Fruit fly (Drosophila melanogaster) whole organism, embryonic: ENCODE data around the gene Ada1-1.

Experiments used
- CG32532 ChIP-seq: fragments of 200-800 bp; sonication (Bioruptor generic); IDR thresholded peaks from 2 replicates; pipeline ENCODE4 v1.3.6; 2022; ENCODE audit warnings: missing biosample characterization, missing genetic modification characterization
- CG5245 ChIP-seq: fragments of 200-800 bp; sonication (Bioruptor generic); optimal IDR thresholded peaks from 3 replicates; lab custom pipeline; 2016; ENCODE audit warnings: missing biosample characterization, missing genetic modification characterization
- CG6791 ChIP-seq: fragments of 200-800 bp; sonication (Bioruptor generic); IDR thresholded peaks from 3 replicates; pipeline ENCODE4 v1.3.6; 2022; ENCODE audit warnings: missing biosample characterization, missing genetic modification characterization; ENCODE audit not compliant: partially characterized antibody
- CrebB ChIP-seq: fragments of 200-800 bp; sonication (Bioruptor generic); optimal IDR thresholded peaks from 3 replicates; lab custom pipeline; 2018; ENCODE audit warnings: missing biosample characterization, mild to moderate bottlenecking, missing genetic modification characterization
- Dfd ChIP-seq, 2 experiments: fragments of >200 bp; optimal IDR thresholded peaks; 2 replicates each; lab custom pipeline; 2017; ENCODE audit warnings: missing biosample characterization in 2 of 2, missing genetic modification characterization in 2 of 2
- Rx ChIP-seq: fragments of 200-800 bp; sonication (Bioruptor generic); IDR thresholded peaks from 2 replicates; pipeline ENCODE4 v1.3.6; 2022; ENCODE audit warnings: missing biosample characterization, missing genetic modification characterization
- amos ChIP-seq: fragments of 200-800 bp; sonication (Bioruptor generic); IDR thresholded peaks from 2 replicates; pipeline ENCODE4 v1.3.6; 2022; ENCODE audit warnings: missing biosample characterization, missing genetic modification characterization; ENCODE audit not compliant: partially characterized antibody
- ash1 ChIP-seq: fragments of 200-800 bp; sonication (Bioruptor generic); optimal IDR thresholded peaks from 2 replicates; lab custom pipeline; 2018; ENCODE audit warnings: missing biosample characterization, mild to moderate bottlenecking, missing genetic modification characterization
- chm ChIP-seq: fragments of 200-800 bp; sonication (Bioruptor generic); IDR thresholded peaks from 2 replicates; pipeline ENCODE4 v1.3.6; 2022; ENCODE audit warnings: missing biosample characterization, missing genetic modification characterization
- psq ChIP-seq: fragments of 200-800 bp; sonication (Bioruptor generic); optimal IDR thresholded peaks from 2 replicates; lab custom pipeline; 2017; ENCODE audit warnings: missing biosample characterization, missing genetic modification characterization
- slou ChIP-seq: fragments of 200-800 bp; sonication (Bioruptor generic); optimal IDR thresholded peaks from 3 replicates; lab custom pipeline; 2016; ENCODE audit warnings: missing biosample characterization, missing genetic modification characterization
- unpg ChIP-seq: fragments of 200-800 bp; sonication (Bioruptor generic); optimal IDR thresholded peaks from 3 replicates; lab custom pipeline; 2018; ENCODE audit warnings: missing biosample characterization, mild to moderate bottlenecking, missing genetic modification characterization, moderate library complexity

dm6 chr2L:12028808-12029207 lies 32.2 kb downstream of the Ada1-1 start:
- TF ChIP-seq slou (no peak), ash1 (GFP tag; lab: Kevin White, UChicago) (no peak), psq (GFP tag; lab: Kevin White, UChicago) (no peak), CG32532 (GFP tag; lab: Robert Waterston, UW) (no peak), Dfd (GFP tag; optimal IDR thresholded peaks at IDR 0.05; lab: Kevin White, UChicago) (no peak), chm (GFP tag; lab: Robert Waterston, UW) (no peak), CG5245 (GFP tag; lab: Kevin White, UChicago) (no peak), unpg (GFP tag; lab: Kevin White, UChicago) (no peak), CrebB (tag; lab: Kevin White, UChicago) (no peak), amos (GFP tag; lab: Robert Waterston, UW) (no peak), Rx (GFP tag; lab: Robert Waterston, UW) (no peak), CG6791 (GFP tag; lab: Robert Waterston, UW) (no peak)
